Fruit fly (Drosophila melanogaster): ENCODE data around the gene drpr.

The drpr gene

DNA sequence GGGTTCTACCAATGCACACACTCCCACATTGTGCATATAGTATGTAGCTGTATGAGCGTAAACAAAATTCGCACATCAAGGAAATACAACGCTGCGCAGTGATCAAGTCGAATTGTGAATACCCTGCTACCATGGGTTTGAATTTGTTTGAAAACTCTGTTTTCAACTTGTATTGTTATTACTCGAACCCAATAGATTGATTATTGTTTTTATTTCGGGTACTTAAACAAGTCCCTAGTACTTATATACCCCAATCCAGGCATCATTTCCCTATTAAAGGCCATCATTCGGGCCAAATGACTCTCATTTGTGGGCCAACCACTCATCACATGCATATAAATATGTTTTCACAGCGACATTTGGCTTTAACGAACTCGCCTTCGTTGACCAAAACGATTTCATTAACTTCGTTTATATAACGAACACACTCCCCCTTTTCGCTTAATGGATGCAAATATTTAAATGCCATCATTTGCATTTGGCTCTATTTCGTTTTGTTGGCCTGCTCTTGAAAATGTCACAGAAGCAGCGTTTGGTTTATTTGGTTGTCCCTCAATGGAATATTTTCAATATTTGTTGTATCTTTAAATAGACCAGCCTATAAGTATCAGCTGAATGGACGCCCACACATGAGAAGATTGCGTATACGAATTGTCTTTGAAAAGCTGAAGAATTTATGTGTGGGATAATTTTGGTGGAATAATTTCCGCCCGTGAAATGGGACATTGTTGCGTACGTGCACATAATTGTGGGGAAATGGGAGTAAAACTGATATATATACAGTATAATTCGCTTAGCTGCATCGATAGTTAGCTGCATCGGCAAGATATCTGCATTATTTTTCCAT is 9.4 kb upstream of the drpr start (continued):
- peak; percentile 74 for TF ChIP-seq esn (GFP tag; optimal IDR thresholded peaks at IDR 0.05)
- TF ChIP-seq Lpt (GFP tag; optimal IDR thresholded peaks at IDR 0.05) = peak; percentile 33
- no peak for TF ChIP-seq CG11762 (GFP tag; optimal IDR thresholded peaks at IDR 0.05; ENCODE audit: insufficient read depth)
- no peak for TF ChIP-seq Hr38 (GFP tag; optimal IDR thresholded peaks at IDR 0.05)
- TF ChIP-seq CG10631 (GFP tag; optimal IDR thresholded peaks at IDR 0.05) = peak; percentile 21
- TF ChIP-seq CG6163 (GFP tag; IDR thresholded peaks at IDR 0.05) = peak; percentile 70
- peak; percentile 27 for TF ChIP-seq CG3032 (tag; optimal IDR thresholded peaks at IDR 0.05)
- TF ChIP-seq CG11294 (GFP tag; IDR thresholded peaks at IDR 0.05) = peak; percentile 56; the same call in 1 of the 2 replicates
- no peak for TF ChIP-seq cyc (GFP tag; optimal IDR thresholded peaks at IDR 0.05)
- TF ChIP-seq CG6276 (GFP tag; optimal IDR thresholded peaks at IDR 0.05) = no peak
- TF ChIP-seq CG6854 (GFP tag; optimal IDR thresholded peaks at IDR 0.05) = no peak
- TF ChIP-seq CG16779 (tag; optimal IDR thresholded peaks at IDR 0.05) = no peak
- TF ChIP-seq net (GFP tag; optimal IDR thresholded peaks at IDR 0.05) = peak; percentile 53
- peak; percentile 75 for TF ChIP-seq lz (GFP tag; optimal IDR thresholded peaks at IDR 0.05)
- TF ChIP-seq Eip93F (GFP tag; optimal IDR thresholded peaks at IDR 0.05) = no peak
- peak; percentile 67 for TF ChIP-seq CG8119 (GFP tag; IDR thresholded peaks at IDR 0.05)
- TF ChIP-seq Sox102F (GFP tag; optimal IDR thresholded peaks at IDR 0.05) = peak; percentile 60
- TF ChIP-seq Hr4 (GFP tag; optimal IDR thresholded peaks at IDR 0.05) = peak; percentile 64

DNA sequence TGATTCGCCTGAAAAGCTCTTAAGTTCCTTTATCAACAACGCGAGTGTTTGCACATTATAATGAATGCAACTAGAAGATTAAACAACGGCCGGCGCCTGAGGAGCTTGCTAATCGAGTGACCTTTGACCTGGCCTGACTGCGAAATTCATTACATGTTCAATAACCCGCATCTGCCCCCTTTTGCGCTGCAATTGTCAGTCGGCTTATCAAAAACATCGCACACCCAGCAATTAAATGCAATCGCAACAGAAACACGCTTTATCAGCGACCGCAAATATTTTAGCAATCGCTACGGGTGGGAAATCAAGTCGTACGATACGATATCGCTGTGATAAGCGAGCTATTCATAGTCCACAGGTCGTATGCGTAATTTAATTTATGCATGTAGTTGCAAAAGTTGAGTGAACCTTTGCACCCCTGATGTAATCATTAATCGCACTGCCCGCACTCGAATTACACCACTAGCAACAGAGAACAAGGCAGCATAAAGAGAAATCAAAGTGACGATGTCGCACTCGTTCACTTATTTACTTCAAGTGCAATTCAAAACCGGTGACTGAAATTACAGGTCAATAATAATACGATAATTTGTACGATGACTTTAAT is 8.7 kb upstream of the drpr start:
- TF ChIP-seq CG6276 (GFP tag; optimal IDR thresholded peaks at IDR 0.05) (peak; percentile 38), eg (GFP tag; IDR thresholded peaks at IDR 0.05) (0 out of 3 replicates have a peak, but pooled peaks have one; percentile 16), vri (GFP tag; optimal IDR thresholded peaks at IDR 0.05) (peak; percentile 81), CG6163 (GFP tag; IDR thresholded peaks at IDR 0.05) (0 out of 3 replicates have a peak, but pooled peaks have one; percentile 14), CG6792 (GFP tag; optimal IDR thresholded peaks at IDR 0.05) (no peak), svp (GFP tag) (peak; percentile 96), Ets21C (GFP tag; optimal IDR thresholded peaks at IDR 0.05) (no peak), Lpt (GFP tag; optimal IDR thresholded peaks at IDR 0.05) (no peak), CG7368 (GFP tag; optimal IDR thresholded peaks at IDR 0.05) (no peak), CG15336 (GFP tag; IDR thresholded peaks at IDR 0.05) (0 out of 2 replicates have a peak, but pooled peaks have one; percentile 15), ss (GFP tag; optimal IDR thresholded peaks at IDR 0.05) (peak in 1 of 2 experiments; percentile 37)

- TF ChIP-seq cyc (GFP tag; optimal IDR thresholded peaks at IDR 0.05) (no peak), net (GFP tag; optimal IDR thresholded peaks at IDR 0.05) (no peak), CG1621 (tag; optimal IDR thresholded peaks at IDR 0.05) (no peak), vri (GFP tag; optimal IDR thresholded peaks at IDR 0.05) (peak; percentile 31), salr (GFP tag; optimal IDR thresholded peaks at IDR 0.05) (no peak), lz (GFP tag; optimal IDR thresholded peaks at IDR 0.05) (peak; percentile 6), Eip78C (GFP tag) (peak; percentile 59), topi (GFP tag; optimal IDR thresholded peaks at IDR 0.05) (no peak), fkh (GFP tag; optimal IDR thresholded peaks at IDR 0.05) (peak; percentile 59), CG7368 (GFP tag; optimal IDR thresholded peaks at IDR 0.05) (no peak), Ets96B (tag; optimal IDR thresholded peaks at IDR 0.05) (no peak)
Measured at dm6 chr3L:1738375-1739328, 7.7 kb upstream of the drpr start, which contains the start of gene Gk2. Gene Gk2, plus strand, starts transcription at chr3L:1738407.
